Worm (Caenorhabditis elegans): ENCODE data around the gene eif-2Bgamma.

eif-2Bgamma gene

DNA sequence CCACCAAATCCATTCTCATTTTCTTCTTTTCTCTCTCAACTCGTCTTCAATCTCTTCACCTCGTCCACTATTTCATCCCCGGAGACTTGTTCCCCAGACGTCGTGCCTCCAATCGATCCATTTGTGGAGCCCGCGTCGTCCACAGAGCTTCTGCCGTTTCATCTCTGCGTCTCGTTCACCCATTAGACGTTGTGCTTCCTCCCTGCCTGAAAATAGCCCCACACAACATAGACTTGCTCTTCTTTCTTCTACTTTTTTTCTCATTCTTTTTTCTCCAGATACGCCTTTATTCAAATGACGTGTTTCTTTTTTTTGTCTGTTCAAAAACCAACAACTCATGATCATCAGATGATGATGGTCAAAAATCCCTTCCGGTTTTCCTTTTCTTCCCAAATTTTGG, 25.5 kb upstream of the eif-2Bgamma start:
- TF ChIP-seq unc-62 (GFP tag; optimal IDR thresholded peaks at IDR 0.05 in 1 of 2) (peak in 1 of 2 experiments; percentile 66), unc-62 (tag; optimal IDR thresholded peaks at IDR 0.05) (no peak), ceh-28 (tag; optimal IDR thresholded peaks at IDR 0.05) (peak; percentile 50), nhr-42 (GFP tag; IDR thresholded peaks at IDR 0.05) (0 out of 2 replicates have a peak, but pooled peaks have one; percentile 37), dmd-6 (GFP tag; IDR thresholded peaks at IDR 0.05) (peak; percentile 44), Y75B8A.6 (GFP tag; IDR thresholded peaks at IDR 0.05) (no peak), hmg-1.1 (GFP tag; IDR thresholded peaks at IDR 0.05) (peak; percentile 64), hlh-11 (tag; optimal IDR thresholded peaks at IDR 0.05) (peak; percentile 33), mep-1 (tag; optimal IDR thresholded peaks at IDR 0.05) (peak; percentile 50), mdl-1 (tag; optimal IDR thresholded peaks at IDR 0.05) (peak in 1 of 2 experiments; percentile 5), hlh-30 (tag; optimal IDR thresholded peaks at IDR 0.05; ENCODE audit: insufficient read depth) (peak; percentile 59), vab-7 (GFP tag; IDR thresholded peaks at IDR 0.05) (peak; percentile 28; the same call in 1 of the 2 replicates), dmd-8 (GFP tag; IDR thresholded peaks at IDR 0.05) (no peak), cey-2 (tag; optimal IDR thresholded peaks at IDR 0.05; ENCODE audit: borderline replicate concordance, insufficient read depth) (no peak), lsy-2 (tag; optimal IDR thresholded peaks at IDR 0.05) (peak in 1 of 2 experiments; percentile 66), dpl-1 (GFP tag; optimal IDR thresholded peaks at IDR 0.05) (peak; percentile 5), F37D6.2 (tag; optimal IDR thresholded peaks at IDR 0.05) (peak; percentile 43), ctbp-1 (GFP tag; IDR thresholded peaks at IDR 0.05) (peak; percentile 57; the same call in 1 of the 2 replicates), rbr-2 (tag; optimal IDR thresholded peaks at IDR 0.05) (peak; percentile 76), madf-9 (GFP tag; conservative IDR thresholded peaks at IDR 0.05) (no peak), hif-1 (tag; optimal IDR thresholded peaks at IDR 0.05) (peak in 1 of 2 experiments; percentile 33), aha-1 (tag) (no peak), fkh-10 (GFP tag; optimal IDR thresholded peaks at IDR 0.05) (peak; percentile 87), nhr-11 (tag; optimal IDR thresholded peaks at IDR 0.05) (peak; percentile 3), ceh-20 (GFP tag; IDR thresholded peaks at IDR 0.05) (peak; percentile 77), arid-1 (GFP tag; conservative IDR thresholded peaks at IDR 0.05) (no peak), daf-8 (GFP tag; IDR thresholded peaks at IDR 0.05) (no peak), skn-1 (tag; optimal IDR thresholded peaks at IDR 0.05) (no peak)

DNA sequence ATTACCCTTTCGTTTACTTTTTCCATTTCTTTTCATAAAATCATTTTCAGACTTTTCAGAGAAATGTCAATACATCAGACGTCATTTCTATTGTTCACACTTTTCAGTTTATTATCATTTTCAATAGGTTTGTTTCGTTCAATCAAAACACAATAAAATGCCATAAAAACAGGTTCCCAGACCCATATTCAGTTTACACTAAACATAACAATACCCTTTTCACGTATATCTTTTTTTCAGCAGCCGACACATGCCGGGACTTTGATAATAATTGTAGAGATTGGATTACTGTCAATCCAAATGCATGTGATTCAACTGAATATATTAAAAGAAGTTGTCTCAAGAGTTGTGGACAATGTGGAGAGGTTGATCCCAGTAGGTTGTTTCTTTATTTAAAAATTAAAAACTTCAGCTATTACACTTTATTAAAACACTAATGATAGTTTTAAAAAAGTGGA, 22.4 kb upstream of the eif-2Bgamma start, which contains the start of gene C15F1.1:
C15F1.1 (plus strand) TSS at position 51 of the 458 bp plus-strand sequence.
- no peak for TF ChIP-seq dmd-8 (GFP tag; IDR thresholded peaks at IDR 0.05)
- no peak for TF ChIP-seq duxl-1 (tag; optimal IDR thresholded peaks at IDR 0.05; ENCODE audit: poor library complexity)
- TF ChIP-seq spr-1 (tag; optimal IDR thresholded peaks at IDR 0.05) = no peak
- no peak for TF ChIP-seq lin-38 (GFP tag; IDR thresholded peaks at IDR 0.05)
- TF ChIP-seq zfp-2 (tag; optimal IDR thresholded peaks at IDR 0.05) = no peak
- no peak for TF ChIP-seq lin-15B (tag; optimal IDR thresholded peaks at IDR 0.05)
- no peak for TF ChIP-seq attf-4 (tag; optimal IDR thresholded peaks at IDR 0.05)
- no peak for TF ChIP-seq ZK337.2 (GFP tag; IDR thresholded peaks at IDR 0.05)
- TF ChIP-seq jun-1 (tag; optimal IDR thresholded peaks at IDR 0.05) = no peak
- no peak for TF ChIP-seq hlh-11 (tag; optimal IDR thresholded peaks at IDR 0.05)
- no peak for TF ChIP-seq sdz-12 (GFP tag; optimal IDR thresholded peaks at IDR 0.05)
- TF ChIP-seq tag-97 (GFP tag; IDR thresholded peaks at IDR 0.05) = no peak
- TF ChIP-seq dve-1 (tag; optimal IDR thresholded peaks at IDR 0.05; ENCODE audit: insufficient read depth) = no peak
- TF ChIP-seq nhr-76 (tag; optimal IDR thresholded peaks at IDR 0.05) = no peak
- TF ChIP-seq fkh-10 (GFP tag; optimal IDR thresholded peaks at IDR 0.05) = no peak
- no peak for TF ChIP-seq daf-8 (GFP tag; IDR thresholded peaks at IDR 0.05)
- TF ChIP-seq mdl-1 (tag; optimal IDR thresholded peaks at IDR 0.05) = no peak
